Worm (Caenorhabditis elegans): Measurements from ENCODE around the gene T19C3.7.

- TF ChIP-seq fkh-3 (tag; optimal IDR thresholded peaks at IDR 0.05) (no peak), tlf-1 (GFP tag; optimal IDR thresholded peaks at IDR 0.05) (no peak), B0019.2 (GFP tag; conservative IDR thresholded peaks at IDR 0.05) (no peak), F49E8.2 (tag; optimal IDR thresholded peaks at IDR 0.05; ENCODE audit: insufficient read depth) (no peak), T07F8.4 (tag; optimal IDR thresholded peaks at IDR 0.05) (no peak), B0035.1 (tag; optimal IDR thresholded peaks at IDR 0.05) (no peak)
These were observed 21.3 kb upstream of the T19C3.7 start for ce11 chrIII:657241-657640.
